Worm (Caenorhabditis elegans): ENCODE results near the gene H05C05.2.
A peak's percentile ranks its signal among the peaks of the same experiment; 100 is the strongest.

H05C05.2 gene

ce11 chrIII:2965534-2965933, at the start of gene H05C05.2:
H05C05.2 (minus strand) TSS chrIII:2965634.
- TF ChIP-seq lsy-2 (tag; optimal IDR thresholded peaks at IDR 0.05) (no peak), nhr-237 (tag; optimal IDR thresholded peaks at IDR 0.05) (no peak), mls-2 (tag; optimal IDR thresholded peaks at IDR 0.05) (no peak), ces-1 (GFP tag; optimal IDR thresholded peaks at IDR 0.05) (no peak), blmp-1 (tag; optimal IDR thresholded peaks at IDR 0.05) (no peak), ham-2 (GFP tag; optimal IDR thresholded peaks at IDR 0.05) (no peak), tbx-8 (GFP tag; optimal IDR thresholded peaks at IDR 0.05) (no peak), elt-1 (tag; optimal IDR thresholded peaks at IDR 0.05; ENCODE audit: borderline replicate concordance, insufficient read depth) (no peak), nhr-12 (tag; optimal IDR thresholded peaks at IDR 0.05) (no peak), pha-4 (tag; optimal IDR thresholded peaks at IDR 0.05) (no peak), ceh-83 (GFP tag; optimal IDR thresholded peaks at IDR 0.05) (no peak), cnd-1 (tag; optimal IDR thresholded peaks at IDR 0.05) (no peak), lin-13 (tag; optimal IDR thresholded peaks at IDR 0.05) (no peak), nhr-76 (tag; optimal IDR thresholded peaks at IDR 0.05) (no peak), snpc-4 (tag; optimal IDR thresholded peaks at IDR 0.05) (no peak), ztf-11 (tag; optimal IDR thresholded peaks at IDR 0.05) (no peak), sptf-1 (tag; optimal IDR thresholded peaks at IDR 0.05) (no peak)

ce11 chrIII:2995288-2995687, 29.9 kb upstream of the H05C05.2 start:
- no peak for TF ChIP-seq elt-3 (tag; optimal IDR thresholded peaks at IDR 0.05)
- TF ChIP-seq ces-1 (GFP tag; optimal IDR thresholded peaks at IDR 0.05): no peak
- no peak for TF ChIP-seq sem-2 (GFP tag; optimal IDR thresholded peaks at IDR 0.05)

ce11 chrIII:2993963-2994362, 28.5 kb upstream of the H05C05.2 start:
- no peak for TF ChIP-seq pha-4 (tag; optimal IDR thresholded peaks at IDR 0.05)
- no peak for TF ChIP-seq bed-3 (GFP tag; optimal IDR thresholded peaks at IDR 0.05)
- no peak for TF ChIP-seq unc-62 (GFP tag; optimal IDR thresholded peaks at IDR 0.05)
- TF ChIP-seq ceh-39 (tag; optimal IDR thresholded peaks at IDR 0.05): no peak
- TF ChIP-seq lin-32 (GFP tag; optimal IDR thresholded peaks at IDR 0.05): no peak
- no peak for TF ChIP-seq blmp-1 (tag; optimal IDR thresholded peaks at IDR 0.05)
- TF ChIP-seq nhr-28 (tag; optimal IDR thresholded peaks at IDR 0.05): no peak
- TF ChIP-seq ztf-11 (tag; optimal IDR thresholded peaks at IDR 0.05): no peak
- TF ChIP-seq sptf-1 (tag; optimal IDR thresholded peaks at IDR 0.05): no peak
- no peak for TF ChIP-seq nhr-237 (tag; optimal IDR thresholded peaks at IDR 0.05)

ce11 chrIII:2992234-2992633, 26.8 kb upstream of the H05C05.2 start:
- no peak for TF ChIP-seq elt-1 (tag; optimal IDR thresholded peaks at IDR 0.05; ENCODE audit: borderline replicate concordance, insufficient read depth)
- TF ChIP-seq unc-120 (tag; optimal IDR thresholded peaks at IDR 0.05; ENCODE audit: poor library complexity, severe bottlenecking): no peak
- TF ChIP-seq zip-8 (tag; optimal IDR thresholded peaks at IDR 0.05): no peak
- TF ChIP-seq flh-1 (GFP tag; optimal IDR thresholded peaks at IDR 0.05): no peak
- TF ChIP-seq snpc-4 (tag; optimal IDR thresholded peaks at IDR 0.05): no peak
- TF ChIP-seq ham-2 (GFP tag; optimal IDR thresholded peaks at IDR 0.05): no peak
- TF ChIP-seq lsy-2 (tag; optimal IDR thresholded peaks at IDR 0.05): no peak
- no peak for TF ChIP-seq nhr-28 (tag; optimal IDR thresholded peaks at IDR 0.05)
- TF ChIP-seq ceh-39 (tag; optimal IDR thresholded peaks at IDR 0.05): no peak
- TF ChIP-seq lin-32 (GFP tag; optimal IDR thresholded peaks at IDR 0.05): no peak
- no peak for TF ChIP-seq pha-4 (tag; optimal IDR thresholded peaks at IDR 0.05)
- TF ChIP-seq ces-1 (GFP tag; optimal IDR thresholded peaks at IDR 0.05): no peak
- TF ChIP-seq ztf-11 (tag; optimal IDR thresholded peaks at IDR 0.05): no peak
- no peak for TF ChIP-seq mab-5 (tag; optimal IDR thresholded peaks at IDR 0.05)
- no peak for TF ChIP-seq nhr-237 (tag; optimal IDR thresholded peaks at IDR 0.05)

ce11 chrIII:2989957-2990356, 24.5 kb upstream of the H05C05.2 start, which contains the start of gene Y55D5A.4:
Y55D5A.4 (minus strand) TSS chrIII:2990057.
- no peak for TF ChIP-seq ces-1 (GFP tag; optimal IDR thresholded peaks at IDR 0.05)
- TF ChIP-seq bed-3 (GFP tag; optimal IDR thresholded peaks at IDR 0.05): no peak
- TF ChIP-seq cnd-1 (tag; optimal IDR thresholded peaks at IDR 0.05): no peak
- no peak for TF ChIP-seq drap-1 (GFP tag; optimal IDR thresholded peaks at IDR 0.05)
- TF ChIP-seq nhr-12 (tag; optimal IDR thresholded peaks at IDR 0.05): no peak
- TF ChIP-seq M03D4.4 (tag; optimal IDR thresholded peaks at IDR 0.05): no peak

- no peak for TF ChIP-seq ham-2 (GFP tag; optimal IDR thresholded peaks at IDR 0.05)
- TF ChIP-seq sptf-1 (tag; optimal IDR thresholded peaks at IDR 0.05): no peak
- peak; percentile 36 for TF ChIP-seq ces-1 (GFP tag; optimal IDR thresholded peaks at IDR 0.05)
- no peak for TF ChIP-seq ceh-39 (tag; optimal IDR thresholded peaks at IDR 0.05)
- TF ChIP-seq mls-2 (tag; optimal IDR thresholded peaks at IDR 0.05): peak; percentile 18
Measured at ce11 chrIII:2983044-2983443, 17.6 kb upstream of the H05C05.2 start.
